Worm (Caenorhabditis elegans) whole organism, L1 larva: ENCODE measurements around the gene F16G10.1.

Source experiments
- C04F5.9 ChIP-seq: sonication (generic microtip); optimal IDR thresholded peaks from 2 replicates; lab custom pipeline; 2016; ENCODE audit warnings: missing genetic modification characterization, missing compliant biosample characterization
- C16A3.4 ChIP-seq: fragments of 150-350 bp; optimal IDR thresholded peaks from 2 replicates; lab custom pipeline; 2014; ENCODE audit warnings: missing biosample characterization, missing genetic modification characterization
- C34B4.2 ChIP-seq: sonication (generic microtip); optimal IDR thresholded peaks from 2 replicates; lab custom pipeline; 2017; ENCODE audit warnings: mild to moderate bottlenecking, missing genetic modification characterization, missing compliant biosample characterization
- F16B12.6 ChIP-seq: fragments of 150-350 bp; optimal IDR thresholded peaks from 2 replicates; lab custom pipeline; 2014; ENCODE audit warnings: missing biosample characterization, missing genetic modification characterization
- alr-1 ChIP-seq: fragments of 200-800 bp; sonication (Bioruptor generic); optimal IDR thresholded peaks from 2 replicates; lab custom pipeline; 2018; ENCODE audit warnings: borderline replicate concordance, mild to moderate bottlenecking, missing genetic modification characterization, missing compliant biosample characterization
- ama-1 ChIP-seq: fragments of 150-350 bp; optimal IDR thresholded peaks from 2 replicates; lab custom pipeline; 2014
- blmp-1 ChIP-seq: fragments of 150-350 bp; optimal IDR thresholded peaks from 2 replicates; lab custom pipeline; 2014; ENCODE audit warnings: missing biosample characterization, missing genetic modification characterization
- ceh-63 ChIP-seq: fragments of 200-800 bp; sonication (Bioruptor generic); optimal IDR thresholded peaks from 2 replicates; lab custom pipeline; 2018; ENCODE audit warnings: mild to moderate bottlenecking, missing genetic modification characterization, missing compliant biosample characterization
- ceh-82 ChIP-seq, 3 experiments: fragments of 150-350 bp in 1 of 3; sonication (generic microtip) in 2 of 3; optimal IDR thresholded peaks; 2 replicates each; lab custom pipeline; 2014 to 2017; ENCODE audit warnings: missing biosample characterization in 3 of 3, missing genetic modification characterization in 3 of 3
- ceh-90 ChIP-seq: sonication (generic microtip); optimal IDR thresholded peaks from 2 replicates; lab custom pipeline; 2016; ENCODE audit warnings: missing genetic modification characterization, missing compliant biosample characterization
- dpl-1 ChIP-seq, 3 experiments: fragments of 150-350 bp in 2 of 3; sonication (generic microtip) in 1 of 3; optimal IDR thresholded peaks; 2 replicates each; lab custom pipeline; 2014 to 2017; ENCODE audit warnings: missing biosample characterization in 3 of 3, missing genetic modification characterization in 3 of 3, missing genetic modification reagents in 3 of 3
- dsc-1 ChIP-seq: sonication (generic microtip); optimal IDR thresholded peaks from 2 replicates; lab custom pipeline; 2016; ENCODE audit warnings: mild to moderate bottlenecking, missing genetic modification characterization, missing compliant biosample characterization
- efl-1 ChIP-seq, 4 experiments: fragments of 150-350 bp; optimal IDR thresholded peaks in 3 of 4; peaks in 1 of 4; 1 replicate in 1 of 4; 2 replicates in 3 of 4; lab custom pipeline; 2014; ENCODE audit warnings: missing biosample characterization in 2 of 4, missing genetic modification characterization in 2 of 4, missing genetic modification reagents in 2 of 4
- efl-3 ChIP-seq: fragments of 200-800 bp; sonication (Bioruptor generic); optimal IDR thresholded peaks from 2 replicates; lab custom pipeline; 2018; ENCODE audit warnings: mild to moderate bottlenecking, missing genetic modification characterization, missing compliant biosample characterization
- ets-5 ChIP-seq: fragments of 200-800 bp; sonication (Bioruptor generic); IDR thresholded peaks from 2 replicates; pipeline ENCODE4 v1.3.6; 2022; ENCODE audit warnings: missing genetic modification characterization, missing compliant biosample characterization
- fkh-10 ChIP-seq: sonication (generic microtip); optimal IDR thresholded peaks from 2 replicates; lab custom pipeline; 2017; ENCODE audit warnings: missing biosample characterization, missing genetic modification reagents, missing genetic modification characterization
- fkh-4 ChIP-seq: sonication (generic microtip); optimal IDR thresholded peaks from 2 replicates; lab custom pipeline; 2016; ENCODE audit warnings: missing compliant biosample characterization, missing genetic modification characterization, borderline replicate concordance
- fos-1 ChIP-seq: fragments of 150-350 bp; optimal IDR thresholded peaks from 2 replicates; lab custom pipeline; 2014; ENCODE audit warnings: missing biosample characterization, missing genetic modification characterization
- hlh-17 ChIP-seq: fragments of 200-800 bp; sonication (Bioruptor generic); optimal IDR thresholded peaks from 2 replicates; lab custom pipeline; 2018; ENCODE audit warnings: missing genetic modification characterization, mild to moderate bottlenecking, missing compliant biosample characterization, moderate library complexity, borderline replicate concordance
- hlh-4 ChIP-seq: sonication (generic microtip); optimal IDR thresholded peaks from 2 replicates; lab custom pipeline; 2016; ENCODE audit warnings: mild to moderate bottlenecking, missing genetic modification characterization, missing compliant biosample characterization
- jun-1 ChIP-seq: fragments of 150-350 bp; optimal IDR thresholded peaks from 2 replicates; lab custom pipeline; 2014; ENCODE audit warnings: missing biosample characterization, missing genetic modification reagents, missing genetic modification characterization
- lin-14 ChIP-seq: fragments of 200-800 bp; sonication (Bioruptor generic); optimal IDR thresholded peaks from 2 replicates; lab custom pipeline; 2018; ENCODE audit warnings: mild to moderate bottlenecking, missing genetic modification characterization, moderate library complexity, missing compliant biosample characterization
- lin-35 ChIP-seq, 2 experiments: fragments of 150-350 bp; optimal IDR thresholded peaks; 2 replicates each; lab custom pipeline; 2014; ENCODE audit warnings: missing biosample characterization in 2 of 2, missing genetic modification characterization in 2 of 2, missing genetic modification reagents in 2 of 2
- lin-39 ChIP-seq: fragments of 150-350 bp; optimal IDR thresholded peaks from 2 replicates; lab custom pipeline; 2014; ENCODE audit warnings: missing biosample characterization, missing genetic modification reagents, missing genetic modification characterization
- mab-9 ChIP-seq: fragments of 200-800 bp; sonication (Bioruptor generic); IDR thresholded peaks from 2 replicates; pipeline ENCODE4 v1.3.6; 2022; ENCODE audit warnings: missing genetic modification reagents, missing genetic modification characterization, missing compliant biosample characterization
- mef-2 ChIP-seq: fragments of 150-350 bp; optimal IDR thresholded peaks from 2 replicates; lab custom pipeline; 2014; ENCODE audit warnings: missing biosample characterization, missing genetic modification characterization
- nhr-11 ChIP-seq: fragments of 150-350 bp; optimal IDR thresholded peaks from 2 replicates; lab custom pipeline; 2014; ENCODE audit warnings: missing biosample characterization, missing genetic modification characterization
- nhr-19 ChIP-seq: fragments of 200-800 bp; sonication (Bioruptor generic); conservative IDR thresholded peaks from 2 replicates; pipeline ENCODE4 v1.3.6; 2022; ENCODE audit warnings: missing genetic modification characterization, missing compliant biosample characterization
- nhr-20 ChIP-seq: sonication (generic microtip); optimal IDR thresholded peaks from 2 replicates; lab custom pipeline; 2016; ENCODE audit warnings: mild to moderate bottlenecking, missing genetic modification characterization, missing compliant biosample characterization
- nhr-47 ChIP-seq: sonication (generic microtip); optimal IDR thresholded peaks from 2 replicates; lab custom pipeline; 2016; ENCODE audit warnings: mild to moderate bottlenecking, missing genetic modification characterization, moderate library complexity, missing compliant biosample characterization
- nhr-71 ChIP-seq: sonication (generic microtip); optimal IDR thresholded peaks from 2 replicates; lab custom pipeline; 2016; ENCODE audit warnings: mild to moderate bottlenecking, missing genetic modification characterization, moderate library complexity, missing compliant biosample characterization
- nhr-77 ChIP-seq: fragments of 150-350 bp; optimal IDR thresholded peaks from 2 replicates; lab custom pipeline; 2014; ENCODE audit warnings: missing biosample characterization, missing genetic modification characterization
- nhr-84 ChIP-seq: sonication (generic microtip); optimal IDR thresholded peaks from 2 replicates; lab custom pipeline; 2017; ENCODE audit warnings: missing biosample characterization, missing genetic modification characterization
- nhr-85 ChIP-seq: sonication (generic microtip); peaks from one replicate; lab custom pipeline; 2016; ENCODE audit warnings: missing genetic modification characterization, inconsistent platforms, missing compliant biosample characterization
- pag-3 ChIP-seq: sonication (generic microtip); optimal IDR thresholded peaks from 2 replicates; lab custom pipeline; 2017; ENCODE audit warnings: missing genetic modification characterization, mild to moderate bottlenecking, missing compliant biosample characterization, antibody characterized with exemption, borderline replicate concordance; ENCODE audit not compliant: insufficient read depth
- pax-3 ChIP-seq: fragments of 200-800 bp; sonication (Bioruptor generic); optimal IDR thresholded peaks from 2 replicates; lab custom pipeline; 2018; ENCODE audit warnings: mild to moderate bottlenecking, missing genetic modification characterization, moderate library complexity, missing compliant biosample characterization
- pqm-1 ChIP-seq: sonication (generic microtip); optimal IDR thresholded peaks from 3 replicates; lab custom pipeline; 2017; ENCODE audit warnings: missing biosample characterization, missing genetic modification characterization
- rnt-1 ChIP-seq: sonication (generic microtip); optimal IDR thresholded peaks from 2 replicates; lab custom pipeline; 2016; ENCODE audit warnings: mild to moderate bottlenecking, missing genetic modification characterization, moderate library complexity, missing compliant biosample characterization
- skn-1 ChIP-seq: fragments of 150-350 bp; optimal IDR thresholded peaks from 2 replicates; lab custom pipeline; 2014; ENCODE audit warnings: missing biosample characterization, missing genetic modification characterization
- snpc-4 ChIP-seq: fragments of 150-350 bp; optimal IDR thresholded peaks from 2 replicates; lab custom pipeline; 2014; ENCODE audit warnings: missing biosample characterization, missing genetic modification characterization
- snu-23 ChIP-seq: sonication (generic microtip); optimal IDR thresholded peaks from 2 replicates; lab custom pipeline; 2016; ENCODE audit warnings: missing genetic modification characterization, missing compliant biosample characterization
- sptf-1 ChIP-seq: fragments of 150-350 bp; optimal IDR thresholded peaks from 2 replicates; lab custom pipeline; 2014; ENCODE audit warnings: missing biosample characterization, missing genetic modification characterization
- swsn-7 ChIP-seq: sonication (generic microtip); optimal IDR thresholded peaks from 2 replicates; lab custom pipeline; 2016; ENCODE audit warnings: missing genetic modification characterization, missing compliant biosample characterization
- tlp-1 ChIP-seq: fragments of 150-350 bp; optimal IDR thresholded peaks from 2 replicates; lab custom pipeline; 2014; ENCODE audit warnings: missing biosample characterization, missing genetic modification characterization
- unc-98 ChIP-seq: fragments of 200-800 bp; sonication (Bioruptor generic); IDR thresholded peaks from 2 replicates; pipeline ENCODE4 v1.3.6; 2022; ENCODE audit warnings: missing genetic modification characterization, missing compliant biosample characterization
- vab-15 ChIP-seq: sonication (generic microtip); optimal IDR thresholded peaks from 2 replicates; lab custom pipeline; 2017; ENCODE audit warnings: missing genotype, mild to moderate bottlenecking, missing genetic modification characterization, missing compliant biosample characterization
- zag-1 ChIP-seq: fragments of 150-350 bp; optimal IDR thresholded peaks from 2 replicates; lab custom pipeline; 2014; ENCODE audit warnings: missing biosample characterization, missing genetic modification characterization
- zip-4 ChIP-seq: fragments of 200-800 bp; sonication (Bioruptor generic); optimal IDR thresholded peaks from 2 replicates; lab custom pipeline; 2018; ENCODE audit warnings: mild to moderate bottlenecking, missing genetic modification characterization, moderate library complexity, missing compliant biosample characterization

Gene F16G10.1

ce11 chrII:2438944-2439343 lies 34.9 kb downstream of the F16G10.1 start:
- TF ChIP-seq blmp-1 (tag; lab: Kevin White, UChicago) (no peak), unc-98 (GFP tag; lab: Robert Waterston, UW) (no peak), efl-1 (optimal IDR thresholded peaks at IDR 0.05; lab: Kevin White, UChicago) (no peak), efl-1 (GFP tag; optimal IDR thresholded peaks at IDR 0.05 in 1 of 2; lab: Kevin White, UChicago) (peak in 1 of 2 experiments; percentile 9), pqm-1 (tag; lab: Kevin White, UChicago) (no peak), zip-4 (GFP tag; lab: Kevin White, UChicago) (no peak), fkh-4 (peak; percentile 74), dsc-1 (peak; percentile 91), lin-35 (GFP tag; optimal IDR thresholded peaks at IDR 0.05; lab: Kevin White, UChicago) (no peak), pax-3 (tag; lab: Kevin White, UChicago) (no peak), nhr-77 (no peak), nhr-19 (no peak)

DNA sequence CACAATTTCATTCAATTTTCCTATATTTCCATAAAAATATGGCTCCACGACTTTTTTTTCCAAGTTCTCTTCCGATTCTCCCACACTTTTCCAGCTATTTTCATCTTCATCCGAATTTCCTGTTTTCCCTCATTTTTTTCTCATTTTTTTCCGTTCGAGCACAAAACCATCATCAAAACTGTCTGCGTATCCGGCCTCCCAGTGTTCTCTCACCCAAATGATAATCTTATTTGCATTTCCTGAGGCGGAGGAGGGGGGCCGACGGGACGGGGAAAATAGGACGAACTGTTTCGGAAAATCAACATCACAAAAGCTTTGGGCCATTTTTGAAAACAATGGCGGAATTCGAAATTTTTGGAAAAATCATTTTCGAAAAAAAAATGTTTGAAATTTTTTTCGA lies 36.2 kb downstream of the F16G10.1 start:
- TF ChIP-seq hlh-4 (no peak), pag-3 (tag; lab: Kevin White, UChicago) (no peak), nhr-11 (tag; lab: Kevin White, UChicago) (no peak), fkh-10 (GFP tag; lab: Kevin White, UChicago) (no peak), C16A3.4 (tag; lab: Kevin White, UChicago) (no peak), dsc-1 (no peak), F16B12.6 (no peak), C04F5.9 (no peak), ceh-90 (tag; lab: Kevin White, UChicago) (no peak), nhr-20 (tag; lab: Kevin White, UChicago) (no peak), lin-39 (tag; lab: Kevin White, UChicago) (no peak)
- TF ChIP-seq, all 84 proteins: peak for 0

- TF ChIP-seq hlh-17 (no peak), fkh-4 (no peak), jun-1 (tag; lab: Kevin White, UChicago) (no peak), C04F5.9 (no peak), unc-98 (GFP tag; lab: Robert Waterston, UW) (no peak), zip-4 (GFP tag; lab: Kevin White, UChicago) (no peak), lin-14 (GFP tag; lab: Kevin White, UChicago) (peak; percentile 70), skn-1 (no peak), mab-9 (GFP tag; lab: Robert Waterston, UW) (no peak), efl-1 (optimal IDR thresholded peaks at IDR 0.05; lab: Kevin White, UChicago) (peak in 1 of 2 experiments; percentile 20), efl-1 (GFP tag; optimal IDR thresholded peaks at IDR 0.05 in 1 of 2; lab: Kevin White, UChicago) (peak in 1 of 2 experiments; percentile 92), ets-5 (no peak), swsn-7 (tag; lab: Kevin White, UChicago) (no peak), mef-2 (no peak), zag-1 (tag; lab: Kevin White, UChicago) (no peak), F16B12.6 (no peak), ceh-90 (tag; lab: Kevin White, UChicago) (no peak), nhr-19 (0 out of 2 replicates have a peak, but pooled peaks have one; percentile 3), efl-3 (GFP tag; lab: Kevin White, UChicago) (no peak), rnt-1 (tag; lab: Kevin White, UChicago) (no peak), nhr-71 (tag; lab: Kevin White, UChicago) (peak; percentile 37), C34B4.2 (tag; lab: Kevin White, UChicago) (no peak), pax-3 (tag; lab: Kevin White, UChicago) (no peak), pqm-1 (tag; lab: Kevin White, UChicago) (no peak), fos-1 (tag; lab: Kevin White, UChicago) (peak; percentile 20), ceh-82 (tag; optimal IDR thresholded peaks at IDR 0.05; lab: Kevin White, UChicago) (no peak), dpl-1 (GFP tag; optimal IDR thresholded peaks at IDR 0.05; lab: Kevin White, UChicago) (peak in 2 of 3 experiments; percentile 20 to 21), nhr-11 (tag; lab: Kevin White, UChicago) (no peak), nhr-85 (peak; percentile 81), snpc-4 (tag; lab: Kevin White, UChicago) (no peak), snu-23 (GFP tag; lab: Kevin White, UChicago) (peak; percentile 40), ceh-63 (no peak), sptf-1 (tag; lab: Kevin White, UChicago) (no peak), nhr-84 (tag; lab: Kevin White, UChicago) (no peak), tlp-1 (tag; lab: Kevin White, UChicago) (no peak), ama-1 (no peak), alr-1 (no peak), vab-15 (tag; lab: Kevin White, UChicago) (no peak), nhr-47 (tag; lab: Kevin White, UChicago) (no peak)
These were observed 38.2 kb downstream of the F16G10.1 start for ce11 chrII:2442243-2442642.
